Fruit fly (Drosophila melanogaster) whole organism, embryonic: ENCODE data around the gene Prx1.

Experiments used
- Ada2b ChIP-seq: fragments of 200-800 bp; sonication (Bioruptor generic); IDR thresholded peaks from 2 replicates; pipeline ENCODE4 v1.3.6; 2022; ENCODE audit warnings: missing biosample characterization, missing genetic modification characterization
- B-H1 ChIP-seq: fragments of 200-800 bp; sonication (Bioruptor generic); IDR thresholded peaks from 3 replicates; pipeline ENCODE4 v1.3.6; 2022; ENCODE audit warnings: missing biosample characterization, missing genetic modification characterization
- BEAF-32 ChIP-seq: fragments of 200-800 bp; sonication (Bioruptor generic); optimal IDR thresholded peaks from 3 replicates; lab custom pipeline; 2017; ENCODE audit warnings: missing biosample characterization, missing genetic modification characterization, mild to moderate bottlenecking, moderate library complexity, missing genetic modification reagents
- CG12155 ChIP-seq: fragments of 200-800 bp; sonication (Bioruptor generic); optimal IDR thresholded peaks from 3 replicates; lab custom pipeline; 2016; ENCODE audit warnings: missing biosample characterization, missing genetic modification characterization
- CG12659 ChIP-seq: fragments of 200-800 bp; sonication (Bioruptor generic); optimal IDR thresholded peaks from 3 replicates; lab custom pipeline; 2017; ENCODE audit warnings: mild to moderate bottlenecking, missing biosample characterization, missing genetic modification reagents, missing genetic modification characterization
- CG1529 ChIP-seq: fragments of 200-800 bp; sonication (Bioruptor generic); optimal IDR thresholded peaks from 3 replicates; lab custom pipeline; 2018; ENCODE audit warnings: missing biosample characterization, missing genetic modification characterization
- CG15514 ChIP-seq: fragments of 200-800 bp; sonication (Bioruptor generic); optimal IDR thresholded peaks from 3 replicates; lab custom pipeline; 2017; ENCODE audit warnings: missing biosample characterization, missing genetic modification characterization, mild to moderate bottlenecking, moderate library complexity, missing genetic modification reagents
- CG1603 ChIP-seq: fragments of 200-800 bp; sonication (Bioruptor generic); optimal IDR thresholded peaks from 2 replicates; lab custom pipeline; 2019; ENCODE audit warnings: missing biosample characterization, mild to moderate bottlenecking, missing genetic modification characterization, moderate library complexity
- CG16815 ChIP-seq: fragments of 200-800 bp; sonication (Bioruptor generic); optimal IDR thresholded peaks from 3 replicates; lab custom pipeline; 2017; ENCODE audit warnings: missing biosample characterization, mild to moderate bottlenecking, missing genetic modification characterization
- CG30020 ChIP-seq: fragments of 200-800 bp; optimal IDR thresholded peaks from 2 replicates; lab custom pipeline; 2019; ENCODE audit warnings: missing biosample characterization, mild to moderate bottlenecking, missing genetic modification characterization, moderate library complexity
- CG34422 ChIP-seq: fragments of 200-800 bp; sonication (Bioruptor generic); IDR thresholded peaks from 3 replicates; pipeline ENCODE4 v1.3.6; 2022; ENCODE audit warnings: missing biosample characterization, missing genetic modification characterization
- CG6175 ChIP-seq: fragments of 200-800 bp; sonication (Bioruptor generic); IDR thresholded peaks from 3 replicates; pipeline ENCODE4 v1.3.6; 2022; ENCODE audit warnings: missing biosample characterization, missing genetic modification characterization
- CG9215 ChIP-seq: fragments of 200-800 bp; sonication (Bioruptor generic); IDR thresholded peaks from 2 replicates; pipeline ENCODE4 v1.3.6; 2022; ENCODE audit warnings: missing biosample characterization, missing genetic modification characterization
- CG9437 ChIP-seq: fragments of 200-800 bp; sonication (Bioruptor generic); optimal IDR thresholded peaks from 2 replicates; lab custom pipeline; 2018; ENCODE audit warnings: missing biosample characterization, mild to moderate bottlenecking, missing genetic modification characterization
- Dp ChIP-seq: fragments of 200-800 bp; sonication (Bioruptor generic); optimal IDR thresholded peaks from 2 replicates; lab custom pipeline; 2018; ENCODE audit warnings: missing biosample characterization, mild to moderate bottlenecking, missing genetic modification characterization, moderate library complexity
- ERR ChIP-seq: fragments of 200-800 bp; sonication (Bioruptor generic); optimal IDR thresholded peaks from 2 replicates; lab custom pipeline; 2016; ENCODE audit warnings: missing biosample characterization, missing genetic modification characterization
- HHEX ChIP-seq: fragments of 200-800 bp; sonication (Bioruptor generic); optimal IDR thresholded peaks from 3 replicates; lab custom pipeline; 2017; ENCODE audit warnings: missing biosample characterization, mild to moderate bottlenecking, missing genetic modification characterization, missing genetic modification reagents
- Hand ChIP-seq: fragments of 200-800 bp; sonication (Bioruptor generic); optimal IDR thresholded peaks from 2 replicates; lab custom pipeline; 2017; ENCODE audit warnings: mild to moderate bottlenecking, missing biosample characterization, missing genetic modification reagents, missing genetic modification characterization
- Hey ChIP-seq: fragments of 200-800 bp; sonication (Bioruptor generic); optimal IDR thresholded peaks from 3 replicates; lab custom pipeline; 2018; ENCODE audit warnings: missing biosample characterization, mild to moderate bottlenecking, missing genetic modification characterization
- Hsf ChIP-seq: fragments of 200-800 bp; sonication (Bioruptor generic); optimal IDR thresholded peaks from 3 replicates; lab custom pipeline; 2016; ENCODE audit warnings: missing biosample characterization, missing genetic modification characterization
- Jarid2 ChIP-seq: fragments of 200-800 bp; sonication (Bioruptor generic); optimal IDR thresholded peaks from 3 replicates; lab custom pipeline; 2017; ENCODE audit warnings: mild to moderate bottlenecking, missing biosample characterization, missing genetic modification reagents, missing genetic modification characterization
- PHDP ChIP-seq: fragments of 200-800 bp; sonication (Bioruptor generic); optimal IDR thresholded peaks from 3 replicates; lab custom pipeline; 2018; ENCODE audit warnings: missing biosample characterization, mild to moderate bottlenecking, missing genetic modification characterization, moderate library complexity
- Ptx1 ChIP-seq: fragments of 200-800 bp; sonication (Bioruptor generic); IDR thresholded peaks from 2 replicates; pipeline ENCODE4 v1.3.6; 2022; ENCODE audit warnings: missing biosample characterization, missing genetic modification characterization
- Sox102F ChIP-seq: fragments of 200-800 bp; sonication (Bioruptor generic); optimal IDR thresholded peaks from 2 replicates; lab custom pipeline; 2018; ENCODE audit warnings: missing biosample characterization, mild to moderate bottlenecking, missing genetic modification characterization, moderate library complexity
- Spps ChIP-seq: fragments of 200-800 bp; sonication (Bioruptor generic); optimal IDR thresholded peaks from 2 replicates; lab custom pipeline; 2018; ENCODE audit warnings: missing biosample characterization, mild to moderate bottlenecking, missing genetic modification characterization
- Xrp1 ChIP-seq: fragments of 200-800 bp; sonication (Bioruptor generic); IDR thresholded peaks from 2 replicates; pipeline ENCODE4 v1.3.6; 2022; ENCODE audit warnings: missing biosample characterization, missing genetic modification characterization
- corto ChIP-seq: fragments of 200-800 bp; sonication (Bioruptor generic); optimal IDR thresholded peaks from 2 replicates; lab custom pipeline; 2016; ENCODE audit warnings: missing biosample characterization, mild to moderate bottlenecking, missing genetic modification characterization, moderate library complexity
- croc ChIP-seq: fragments of 200-800 bp; sonication (Bioruptor generic); conservative IDR thresholded peaks from 3 replicates; pipeline ENCODE4 v1.3.6; 2022; ENCODE audit warnings: missing biosample characterization, missing genetic modification characterization
- cwo ChIP-seq: fragments of 200-800 bp; sonication (Bioruptor generic); optimal IDR thresholded peaks from 3 replicates; lab custom pipeline; 2017; ENCODE audit warnings: missing biosample characterization, missing genetic modification characterization, mild to moderate bottlenecking, moderate library complexity, missing genetic modification reagents
- danr ChIP-seq: fragments of 200-800 bp; sonication (Bioruptor generic); IDR thresholded peaks from 2 replicates; pipeline ENCODE4 v1.3.6; 2022; ENCODE audit warnings: missing biosample characterization, missing genetic modification characterization
- dmrt99B ChIP-seq: fragments of 200-800 bp; sonication (Bioruptor generic); optimal IDR thresholded peaks from 2 replicates; lab custom pipeline; 2018; ENCODE audit warnings: missing biosample characterization, mild to moderate bottlenecking, missing genetic modification characterization, moderate library complexity
- fd96Cb ChIP-seq: fragments of 200-800 bp; sonication (Bioruptor generic); optimal IDR thresholded peaks from 2 replicates; lab custom pipeline; 2018; ENCODE audit warnings: missing biosample characterization, mild to moderate bottlenecking, missing genetic modification characterization, moderate library complexity
- hb ChIP-seq: fragments of 200-800 bp; sonication (Bioruptor generic); IDR thresholded peaks from 3 replicates; pipeline ENCODE4 v1.3.6; 2022; ENCODE audit warnings: missing biosample characterization, missing genetic modification characterization; ENCODE audit not compliant: partially characterized antibody
- jigr1 ChIP-seq: fragments of 200-800 bp; sonication (Bioruptor generic); IDR thresholded peaks from 3 replicates; pipeline ENCODE4 v1.3.6; 2022; ENCODE audit warnings: missing biosample characterization, missing genetic modification characterization
- lilli ChIP-seq: fragments of 200-800 bp; sonication (Bioruptor generic); optimal IDR thresholded peaks from 3 replicates; lab custom pipeline; 2016; ENCODE audit warnings: missing biosample characterization, missing genetic modification characterization
- lov ChIP-seq, 2 experiments: fragments of 200-800 bp in 1 of 2; fragments of >200 bp in 1 of 2; sonication (Bioruptor generic) in 1 of 2; IDR thresholded peaks in 1 of 2; optimal IDR thresholded peaks in 1 of 2; 2 replicates in 1 of 2; 3 replicates in 1 of 2; pipeline versions ENCODE4 v1.3.6 to Lab custom; 2017 to 2022; ENCODE audit warnings: missing biosample characterization in 1 of 2, missing genetic modification characterization in 1 of 2
- luna ChIP-seq: fragments of 200-800 bp; sonication (Bioruptor generic); optimal IDR thresholded peaks from 2 replicates; lab custom pipeline; 2016; ENCODE audit warnings: missing biosample characterization, missing genetic modification characterization
- pfk ChIP-seq: fragments of 200-800 bp; sonication (Bioruptor generic); optimal IDR thresholded peaks from 2 replicates; lab custom pipeline; 2018; ENCODE audit warnings: missing biosample characterization, mild to moderate bottlenecking, missing genetic modification characterization, moderate library complexity
- pnt ChIP-seq: fragments of 200-800 bp; sonication (Bioruptor generic); optimal IDR thresholded peaks from 3 replicates; lab custom pipeline; 2016; ENCODE audit warnings: missing biosample characterization, missing genetic modification characterization
- pzg ChIP-seq: fragments of 200-800 bp; sonication (Bioruptor generic); optimal IDR thresholded peaks from 3 replicates; lab custom pipeline; 2018; ENCODE audit warnings: missing biosample characterization, mild to moderate bottlenecking, missing genetic modification characterization, moderate library complexity
- sc ChIP-seq, 3 experiments: fragments of >200 bp in 2 of 3; fragments of 200-800 bp in 1 of 3; sonication (Bioruptor generic) in 1 of 3; optimal IDR thresholded peaks; 2 replicates in 2 of 3; 3 replicates in 1 of 3; lab custom pipeline; 2017; ENCODE audit warnings: mild to moderate bottlenecking in 1 of 3, missing biosample characterization in 1 of 3, missing genetic modification characterization in 1 of 3, missing genetic modification reagents in 1 of 3
- shn ChIP-seq: fragments of 200-800 bp; sonication (Bioruptor generic); optimal IDR thresholded peaks from 3 replicates; lab custom pipeline; 2016; ENCODE audit warnings: missing biosample characterization, missing genetic modification characterization
- slbo ChIP-seq: fragments of 200-800 bp; sonication (Bioruptor generic); IDR thresholded peaks from 2 replicates; pipeline ENCODE4 v1.3.6; 2022; ENCODE audit warnings: missing biosample characterization, missing genetic modification characterization
- sug ChIP-seq: fragments of 200-800 bp; optimal IDR thresholded peaks from 2 replicates; lab custom pipeline; 2019; ENCODE audit warnings: missing biosample characterization, mild to moderate bottlenecking, missing genetic modification characterization, moderate library complexity
- tin ChIP-seq: fragments of 200-800 bp; sonication (Bioruptor generic); optimal IDR thresholded peaks from 3 replicates; lab custom pipeline; 2016; ENCODE audit warnings: missing biosample characterization, missing genetic modification characterization
- trh ChIP-seq: fragments of 200-800 bp; sonication (Bioruptor generic); optimal IDR thresholded peaks from 2 replicates; lab custom pipeline; 2016; ENCODE audit warnings: missing biosample characterization, missing genetic modification characterization
- zen2 ChIP-seq: fragments of 200-800 bp; sonication (Bioruptor generic); IDR thresholded peaks from 3 replicates; pipeline ENCODE4 v1.3.6; 2022; ENCODE audit warnings: missing biosample characterization, missing genetic modification characterization; ENCODE audit not compliant: partially characterized antibody

The Prx1 gene

dm6 chr3L:15158330-15159114 lies 49.1 kb upstream of the Prx1 start, which contains the start of the genes Msh6 and Prp31 (continued):
- TF ChIP-seq Xrp1 (peak; percentile 40; the same call in 1 of the 2 replicates), pzg (peak; percentile 32), lov (optimal IDR thresholded peaks at IDR 0.05; lab: Kevin White, UChicago) (no peak), lov (GFP tag; IDR thresholded peaks at IDR 0.05; lab: Robert Waterston, UW) (no peak), corto (GFP tag; lab: Kevin White, UChicago) (no peak), slbo (GFP tag; lab: Robert Waterston, UW) (peak; percentile 79), Spps (tag; lab: Kevin White, UChicago) (peak; percentile 47), lilli (GFP tag; lab: Kevin White, UChicago) (peak; percentile 72), luna (GFP tag; lab: Kevin White, UChicago) (peak; percentile 46), dmrt99B (tag; lab: Kevin White, UChicago) (no peak), Hsf (peak; percentile 86), CG34422 (GFP tag; lab: Robert Waterston, UW) (peak; percentile 28; the same call in 2 of the 3 replicates), CG1529 (GFP tag; lab: Kevin White, UChicago) (peak; percentile 38), CG12659 (GFP tag; lab: Kevin White, UChicago) (peak; percentile 76), CG16815 (GFP tag; lab: Kevin White, UChicago) (peak; percentile 74), Ada2b (GFP tag; lab: Robert Waterston, UW) (peak; percentile 67), B-H1 (GFP tag; lab: Robert Waterston, UW) (0 out of 3 replicates have a peak, but pooled peaks have one; percentile 47), Sox102F (peak; percentile 75), Dp (GFP tag; lab: Kevin White, UChicago) (peak; percentile 51), pnt (GFP tag; lab: Kevin White, UChicago) (peak; percentile 39), HHEX (GFP tag; lab: Kevin White, UChicago) (peak; percentile 22), Jarid2 (GFP tag; lab: Kevin White, UChicago) (no peak), trh (no peak), BEAF-32 (peak; percentile 45), jigr1 (no peak; the same call in 2 of the 3 replicates), CG15514 (GFP tag; lab: Kevin White, UChicago) (peak; percentile 14), CG9437 (GFP tag; lab: Kevin White, UChicago) (peak; percentile 65), fd96Cb (tag; lab: Kevin White, UChicago) (peak; percentile 79), CG6175 (GFP tag; lab: Robert Waterston, UW) (no peak), hb (no peak), ERR (GFP tag; lab: Kevin White, UChicago) (no peak), CG1603 (peak; percentile 35), cwo (GFP tag; lab: Kevin White, UChicago) (no peak), PHDP (tag; lab: Kevin White, UChicago) (peak; percentile 66), CG9215 (GFP tag; lab: Robert Waterston, UW) (peak; percentile 60), CG12155 (GFP tag; lab: Kevin White, UChicago) (peak; percentile 69), CG30020 (tag; lab: Kevin White, UChicago) (peak; percentile 72), croc (GFP tag; lab: Robert Waterston, UW) (peak; percentile 60), sc (optimal IDR thresholded peaks at IDR 0.05; lab: Kevin White, UChicago) (no peak), sc (GFP tag; optimal IDR thresholded peaks at IDR 0.05; lab: Kevin White, UChicago) (peak; percentile 46), pfk (no peak), Hand (GFP tag; lab: Kevin White, UChicago) (no peak), danr (peak; percentile 51), zen2 (GFP tag; lab: Robert Waterston, UW) (no peak), shn (GFP tag; lab: Kevin White, UChicago) (peak; percentile 53), sug (tag; lab: Kevin White, UChicago) (peak; percentile 75), tin (peak; percentile 70), Ptx1 (GFP tag; lab: Robert Waterston, UW) (peak; percentile 42; the same call in 1 of the 2 replicates), Hey (tag; lab: Kevin White, UChicago) (no peak)
